Fruit fly (Drosophila melanogaster): Measurements from ENCODE around the gene dtr.

The dtr gene

DNA sequence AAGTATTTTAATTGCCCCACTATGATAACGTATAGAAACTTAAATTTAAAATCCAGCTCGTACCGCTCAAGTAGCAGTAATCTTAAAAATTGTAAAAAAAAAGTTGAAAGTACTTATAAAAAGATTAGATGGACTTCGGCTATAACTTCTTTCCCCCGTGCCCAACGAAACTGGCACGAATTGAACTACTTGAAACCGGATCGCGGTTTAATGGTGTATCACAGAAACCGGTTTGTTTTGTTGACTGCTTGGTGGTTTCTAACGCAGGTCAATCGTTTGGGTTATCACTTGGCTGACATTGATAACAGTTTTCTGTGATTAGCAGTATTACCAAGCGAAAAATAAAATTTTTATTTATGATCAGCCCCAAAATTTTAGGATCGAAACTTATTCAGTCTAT is 6.3 kb downstream of the dtr start:
- TF ChIP-seq grn (GFP tag; optimal IDR thresholded peaks at IDR 0.05), result peak; percentile 20
- peak; percentile 0 for TF ChIP-seq pros (GFP tag; optimal IDR thresholded peaks at IDR 0.05)
- TF ChIP-seq exex (tag; optimal IDR thresholded peaks at IDR 0.05), result peak; percentile 93
- TF ChIP-seq HmgZ (tag; optimal IDR thresholded peaks at IDR 0.05), result peak; percentile 0
- TF ChIP-seq CG17359 (tag; optimal IDR thresholded peaks at IDR 0.05), result no peak
- TF ChIP-seq CG4730 (GFP tag; IDR thresholded peaks at IDR 0.05), result no peak
- no peak for TF ChIP-seq CG15479 (GFP tag; optimal IDR thresholded peaks at IDR 0.05)
- peak; percentile 16 for TF ChIP-seq sens (GFP tag)
- TF ChIP-seq sqz (GFP tag; optimal IDR thresholded peaks at IDR 0.05), result peak; percentile 31
- peak; percentile 89 for TF ChIP-seq sug (tag; optimal IDR thresholded peaks at IDR 0.05)
- TF ChIP-seq lola (GFP tag; optimal IDR thresholded peaks at IDR 0.05), result no peak
- peak; percentile 46 for TF ChIP-seq kni (GFP tag; optimal IDR thresholded peaks at IDR 0.05)
- peak in 1 of 2 experiments; percentile 94 for TF ChIP-seq Hr78 (GFP tag; optimal IDR thresholded peaks at IDR 0.05)
- TF ChIP-seq CG10267 (tag; optimal IDR thresholded peaks at IDR 0.05), result no peak
- TF ChIP-seq CG34376 (GFP tag; optimal IDR thresholded peaks at IDR 0.05), result peak; percentile 70
- TF ChIP-seq gem (tag; optimal IDR thresholded peaks at IDR 0.05), result peak; percentile 97
- no peak for TF ChIP-seq ranshi (GFP tag; IDR thresholded peaks at IDR 0.05)
- no peak for TF ChIP-seq CG6765 (GFP tag; optimal IDR thresholded peaks at IDR 0.05)
- 0 out of 4 replicates have a peak, but pooled peaks have one; percentile 58 for TF ChIP-seq chinmo (GFP tag; IDR thresholded peaks at IDR 0.05; ENCODE audit: partially characterized antibody)
- peak; percentile 27 for TF ChIP-seq Vsx1 (GFP tag; optimal IDR thresholded peaks at IDR 0.05)

DNA sequence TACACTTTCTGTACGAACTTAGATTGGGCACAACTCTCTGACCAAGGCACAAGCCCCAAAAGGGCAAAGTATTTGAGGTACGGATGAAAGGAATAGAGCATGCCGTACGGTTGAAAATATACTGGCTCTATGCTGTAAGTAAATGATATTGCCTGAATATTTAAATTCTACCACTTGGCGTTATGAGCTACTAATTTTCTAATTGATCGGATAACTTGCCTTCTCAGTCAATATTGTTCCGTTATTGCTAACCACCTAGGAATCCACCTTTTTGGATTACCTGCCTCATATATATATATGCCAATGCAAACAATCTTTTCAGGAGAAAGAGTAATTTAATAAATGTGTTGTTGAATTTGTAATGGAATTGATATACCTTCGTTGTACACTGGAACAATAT is 8.6 kb downstream of the dtr start, which contains the start of gene Gr39b:
TSS of gene Gr39b (minus strand) at position 101 of the 400 bp plus-strand sequence.
- TF ChIP-seq insv (GFP tag; optimal IDR thresholded peaks at IDR 0.05) (no peak), CG18599 (GFP tag; optimal IDR thresholded peaks at IDR 0.05) (no peak), CG13123 (GFP tag; optimal IDR thresholded peaks at IDR 0.05) (no peak), CG42726 (GFP tag; IDR thresholded peaks at IDR 0.05; ENCODE audit: partially characterized antibody) (no peak), trh (GFP tag; optimal IDR thresholded peaks at IDR 0.05) (no peak), rib (GFP tag; IDR thresholded peaks at IDR 0.05) (no peak), al (GFP tag; IDR thresholded peaks at IDR 0.05) (no peak), scrt (GFP tag; optimal IDR thresholded peaks at IDR 0.05) (no peak), Atf-2 (GFP tag; optimal IDR thresholded peaks at IDR 0.05) (no peak), CG4854 (GFP tag; optimal IDR thresholded peaks at IDR 0.05) (no peak), CG4360 (GFP tag; IDR thresholded peaks at IDR 0.05) (no peak), wor (GFP tag; IDR thresholded peaks at IDR 0.05) (no peak)

DNA sequence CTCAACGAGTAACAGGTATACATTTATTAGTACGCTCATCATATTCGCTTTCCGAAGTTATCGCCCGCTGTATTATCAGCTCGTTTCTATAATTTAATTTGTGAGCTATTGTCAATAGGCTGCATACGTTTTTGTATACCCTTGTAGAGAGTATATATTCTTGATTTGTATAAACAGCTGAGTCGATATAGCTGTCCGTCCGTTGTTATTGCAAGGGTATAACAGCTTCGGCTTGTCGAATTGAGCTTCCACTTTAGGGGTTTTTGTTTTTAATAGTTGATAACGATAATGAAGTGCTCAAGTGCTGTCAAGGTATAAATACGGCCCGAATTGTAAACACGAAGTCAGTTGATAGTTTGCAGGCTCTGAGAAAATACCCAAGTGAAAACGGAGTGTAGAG is 9.9 kb downstream of the dtr start, which contains the start of gene CG8665:
TSS of gene CG8665 (plus strand) at position 342 of the 400 bp plus-strand sequence.
- TF ChIP-seq scrt (GFP tag; optimal IDR thresholded peaks at IDR 0.05), result peak; percentile 35
- TF ChIP-seq Eip74EF (GFP tag; optimal IDR thresholded peaks at IDR 0.05), result peak in 1 of 2 experiments; percentile 6
- peak; percentile 8; the same call in 1 of the 2 replicates for TF ChIP-seq esg (GFP tag; conservative IDR thresholded peaks at IDR 0.05)
- peak; percentile 65 for TF ChIP-seq lilli (GFP tag; optimal IDR thresholded peaks at IDR 0.05)
- TF ChIP-seq zfh2 (GFP tag; optimal IDR thresholded peaks at IDR 0.05), result peak; percentile 44
- TF ChIP-seq Ada2b (GFP tag; IDR thresholded peaks at IDR 0.05), result peak; percentile 22; the same call in 1 of the 2 replicates
- no peak for TF ChIP-seq CG17328 (GFP tag; IDR thresholded peaks at IDR 0.05)
- TF ChIP-seq zen2 (GFP tag; IDR thresholded peaks at IDR 0.05; ENCODE audit: partially characterized antibody), result no peak
- TF ChIP-seq CG30020 (tag; optimal IDR thresholded peaks at IDR 0.05), result no peak
- TF ChIP-seq Awh (GFP tag; IDR thresholded peaks at IDR 0.05), result no peak
- TF ChIP-seq corto (GFP tag; optimal IDR thresholded peaks at IDR 0.05), result no peak
- TF ChIP-seq chif (GFP tag; optimal IDR thresholded peaks at IDR 0.05), result no peak
- 0 out of 2 replicates have a peak, but pooled peaks have one; percentile 22 for TF ChIP-seq Atf6 (GFP tag; IDR thresholded peaks at IDR 0.05)
- no peak for TF ChIP-seq Six4 (GFP tag; optimal IDR thresholded peaks at IDR 0.05)
- peak; percentile 69; the same call in 1 of the 3 replicates for TF ChIP-seq Dbx (GFP tag; IDR thresholded peaks at IDR 0.05)
- TF ChIP-seq CG9215 (GFP tag; IDR thresholded peaks at IDR 0.05), result no peak
- no peak for TF ChIP-seq CG5180 (GFP tag; optimal IDR thresholded peaks at IDR 0.05)
- no peak for TF ChIP-seq fd64A (GFP tag; optimal IDR thresholded peaks at IDR 0.05)
